Fruit fly (Drosophila melanogaster): Measurements from ENCODE around the gene CG11454.
A peak's percentile ranks its signal among the peaks of the same experiment; 100 is the strongest.

CG11454 gene

DNA sequence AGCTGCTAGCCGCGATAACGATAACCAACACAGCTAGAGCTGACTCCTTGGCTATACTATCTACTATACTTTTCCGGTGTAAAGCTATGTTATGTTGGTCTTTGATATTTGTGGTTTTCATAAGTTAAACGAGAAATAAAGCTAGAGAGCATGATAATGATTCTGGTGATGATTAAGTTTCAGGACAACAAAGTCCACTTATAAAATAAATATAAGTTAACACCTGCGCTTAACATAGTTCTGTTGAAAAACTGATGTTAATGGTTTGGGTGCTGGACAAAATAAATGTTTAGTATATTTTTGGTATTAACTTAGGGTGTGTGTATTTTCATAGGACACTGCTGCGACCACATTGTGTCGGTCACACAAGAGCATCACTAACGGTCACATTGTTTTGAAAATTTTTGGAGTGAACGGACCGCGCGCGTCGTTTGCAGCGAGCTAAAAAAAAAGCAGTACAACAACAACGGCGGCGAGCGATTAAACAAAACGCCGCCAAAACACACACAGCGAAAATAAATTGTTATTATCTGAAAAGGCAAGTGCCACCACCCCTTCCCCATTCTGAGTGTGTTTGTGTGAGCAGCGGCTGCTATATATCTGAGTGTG, 15.6 kb downstream of the CG11454 start, which contains the start of the genes CG33635 and spen:
Gene CG33635, minus strand, starts transcription at position 16 of the 609 bp plus-strand sequence.
Gene spen, plus strand, starts transcription at position 384 of the 609 bp plus-strand sequence.
- TF ChIP-seq psq (optimal IDR thresholded peaks at IDR 0.05) (no peak), Dll (optimal IDR thresholded peaks at IDR 0.05) (no peak), pan (optimal IDR thresholded peaks at IDR 0.05) (no peak), usp (GFP tag; optimal IDR thresholded peaks at IDR 0.05) (no peak), EcR (GFP tag; optimal IDR thresholded peaks at IDR 0.05) (no peak), CG8478 (optimal IDR thresholded peaks at IDR 0.05) (no peak)

DNA sequence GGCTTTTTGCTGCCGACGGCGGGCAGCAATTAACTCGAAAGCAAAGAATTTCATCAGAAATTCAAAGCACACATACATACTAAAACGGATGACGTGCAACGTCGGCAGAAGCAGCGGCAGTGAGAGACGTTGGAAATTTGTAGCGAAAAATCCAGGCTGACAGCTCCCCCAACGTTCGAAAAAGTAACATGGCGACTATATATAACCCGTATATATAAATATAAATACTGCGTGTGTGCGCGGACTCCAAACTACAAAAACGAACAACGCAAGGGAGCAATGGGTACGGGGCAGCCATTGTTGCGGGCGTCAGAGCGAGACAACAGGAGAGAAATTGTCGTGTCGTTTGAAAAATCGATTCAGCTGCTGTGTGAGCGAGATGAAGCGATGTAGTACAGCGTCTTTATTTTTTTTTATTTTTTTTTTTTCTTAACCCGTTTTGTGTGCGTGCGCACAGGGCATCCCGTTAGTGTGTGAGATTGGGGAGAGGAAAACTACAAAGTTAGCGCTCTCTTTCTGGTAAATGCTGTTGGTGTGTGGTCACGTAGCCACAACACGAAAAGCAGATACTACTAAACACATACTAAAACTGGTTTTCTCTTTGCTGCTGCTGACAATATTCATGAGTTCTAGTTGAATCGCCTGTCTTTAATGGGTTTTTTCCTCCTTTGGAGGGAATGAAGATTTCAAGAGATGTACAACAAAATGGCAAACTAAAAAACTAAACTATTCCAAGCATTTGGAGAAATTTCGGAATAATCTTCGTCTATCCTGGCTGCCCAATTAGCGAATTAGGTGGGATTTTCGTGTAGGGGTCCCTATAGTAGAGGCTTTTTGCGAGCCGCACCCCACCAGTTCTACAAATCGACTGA, 17.7 kb downstream of the CG11454 start:
- TF ChIP-seq EcR (GFP tag; optimal IDR thresholded peaks at IDR 0.05) (peak in 1 of 2 experiments; percentile 27), usp (GFP tag; optimal IDR thresholded peaks at IDR 0.05) (no peak), psq (optimal IDR thresholded peaks at IDR 0.05) (no peak), Dll (optimal IDR thresholded peaks at IDR 0.05) (no peak), CG8478 (optimal IDR thresholded peaks at IDR 0.05) (peak; percentile 80), pan (optimal IDR thresholded peaks at IDR 0.05) (no peak)

- TF ChIP-seq usp (GFP tag; optimal IDR thresholded peaks at IDR 0.05): no peak
- no peak for TF ChIP-seq Dll (optimal IDR thresholded peaks at IDR 0.05)
- TF ChIP-seq EcR (GFP tag; optimal IDR thresholded peaks at IDR 0.05): no peak
- TF ChIP-seq CG8478 (optimal IDR thresholded peaks at IDR 0.05): peak; percentile 57
- TF ChIP-seq pan (optimal IDR thresholded peaks at IDR 0.05): no peak
- no peak for TF ChIP-seq psq (optimal IDR thresholded peaks at IDR 0.05)
Measured at dm6 chr2L:161453-162175, 18.5 kb downstream of the CG11454 start.

DNA sequence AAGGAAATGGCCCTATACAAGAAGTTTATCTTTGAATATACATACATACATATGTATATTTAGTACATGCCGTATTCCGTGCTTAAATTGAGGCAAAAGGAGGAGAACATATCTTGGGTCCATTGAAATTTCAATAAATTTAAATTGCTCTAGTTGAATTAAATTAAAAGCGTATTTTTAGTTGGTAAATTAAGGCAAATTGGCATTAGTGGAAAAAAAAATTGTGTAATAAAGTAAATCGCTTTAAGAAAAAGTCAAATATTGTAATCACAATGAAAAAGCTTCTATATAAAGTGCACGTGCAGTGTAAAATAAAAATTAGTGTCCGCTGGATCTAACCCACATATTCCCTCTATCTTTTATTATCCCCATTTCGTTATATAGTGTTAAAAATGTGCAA, 19.1 kb downstream of the CG11454 start:
- TF ChIP-seq EcR (GFP tag; optimal IDR thresholded peaks at IDR 0.05) (no peak), psq (optimal IDR thresholded peaks at IDR 0.05) (no peak), Dll (optimal IDR thresholded peaks at IDR 0.05) (no peak), pan (optimal IDR thresholded peaks at IDR 0.05) (no peak), CG8478 (optimal IDR thresholded peaks at IDR 0.05) (no peak), usp (GFP tag; optimal IDR thresholded peaks at IDR 0.05) (no peak)

- no peak for TF ChIP-seq Dll (optimal IDR thresholded peaks at IDR 0.05)
Measured at dm6 chr2L:163229-163628, 20.1 kb downstream of the CG11454 start.

- TF ChIP-seq Dll (optimal IDR thresholded peaks at IDR 0.05) (no peak), pan (optimal IDR thresholded peaks at IDR 0.05) (no peak), psq (optimal IDR thresholded peaks at IDR 0.05) (no peak), EcR (GFP tag; optimal IDR thresholded peaks at IDR 0.05) (no peak), usp (GFP tag; optimal IDR thresholded peaks at IDR 0.05) (no peak), CG8478 (optimal IDR thresholded peaks at IDR 0.05) (no peak)
Measured at dm6 chr2L:165253-165890, 22.2 kb downstream of the CG11454 start.

DNA sequence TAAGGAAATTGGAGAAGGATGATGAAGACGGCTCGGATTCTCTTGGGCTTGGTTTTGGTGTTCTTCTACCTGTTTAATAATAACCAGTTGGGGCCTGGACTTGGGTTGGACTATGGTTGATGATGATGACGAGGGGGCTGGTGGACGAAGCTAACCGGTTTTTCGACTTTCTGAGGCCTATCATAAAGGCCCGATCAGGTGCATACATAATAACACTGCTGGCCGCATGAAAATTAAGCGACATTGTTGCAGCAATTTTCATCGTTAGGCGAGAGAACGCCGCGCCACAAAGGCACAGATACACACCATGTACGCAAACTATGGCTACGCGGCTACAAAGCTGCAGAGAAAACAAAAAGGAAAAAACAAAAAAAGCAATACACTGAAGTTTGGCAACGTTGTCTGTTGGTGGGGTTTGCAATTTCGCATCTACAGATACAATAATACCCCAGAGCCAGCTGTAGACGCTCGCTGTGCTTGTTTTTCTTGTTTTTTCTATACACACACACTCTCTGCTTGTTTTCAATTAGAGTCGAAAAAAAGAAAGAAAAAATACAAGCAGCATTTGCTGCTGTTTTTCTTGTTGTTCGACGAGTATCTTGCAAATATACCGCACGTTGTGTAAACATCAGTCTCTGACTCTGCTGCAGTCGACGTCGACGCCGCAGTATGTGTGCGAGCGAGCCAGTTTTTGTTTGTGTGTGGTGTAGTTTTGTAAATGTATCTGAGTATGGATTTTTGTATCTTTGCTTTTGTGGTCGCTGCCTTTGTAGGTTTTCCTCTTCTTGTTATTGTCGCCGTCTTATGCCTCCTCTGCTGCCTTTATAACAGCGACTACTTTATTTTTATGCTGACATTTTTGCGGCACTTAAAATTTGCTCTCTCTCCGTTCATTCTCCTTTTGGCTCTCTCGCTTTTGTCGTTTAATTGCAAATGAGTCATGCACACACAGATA, 23.3 kb downstream of the CG11454 start:
- TF ChIP-seq CG8478 (optimal IDR thresholded peaks at IDR 0.05): no peak
- no peak for TF ChIP-seq Dll (optimal IDR thresholded peaks at IDR 0.05)
- no peak for TF ChIP-seq EcR (GFP tag; optimal IDR thresholded peaks at IDR 0.05)

- TF ChIP-seq EcR (GFP tag; optimal IDR thresholded peaks at IDR 0.05): peak in 1 of 2 experiments; percentile 7
- TF ChIP-seq usp (GFP tag; optimal IDR thresholded peaks at IDR 0.05): no peak
Measured at dm6 chr2L:168270-168901, 25.3 kb downstream of the CG11454 start.

- TF ChIP-seq CG8478 (optimal IDR thresholded peaks at IDR 0.05) (no peak), usp (GFP tag; optimal IDR thresholded peaks at IDR 0.05) (no peak), psq (optimal IDR thresholded peaks at IDR 0.05) (no peak), pan (optimal IDR thresholded peaks at IDR 0.05) (no peak), EcR (GFP tag; optimal IDR thresholded peaks at IDR 0.05) (no peak), Dll (optimal IDR thresholded peaks at IDR 0.05) (no peak)
Measured at dm6 chr2L:170383-170782, 27.3 kb downstream of the CG11454 start.

- TF ChIP-seq usp (GFP tag; optimal IDR thresholded peaks at IDR 0.05): no peak
- TF ChIP-seq psq (optimal IDR thresholded peaks at IDR 0.05): no peak
- TF ChIP-seq pan (optimal IDR thresholded peaks at IDR 0.05): no peak
- no peak for TF ChIP-seq Dll (optimal IDR thresholded peaks at IDR 0.05)
- no peak for TF ChIP-seq CG8478 (optimal IDR thresholded peaks at IDR 0.05)
- no peak for TF ChIP-seq EcR (GFP tag; optimal IDR thresholded peaks at IDR 0.05)
Measured at dm6 chr2L:171499-172250, 28.6 kb downstream of the CG11454 start.
